Worm (Caenorhabditis elegans) whole organism, L3 larva: Measurements from ENCODE around the gene Y71H2AM.6.

Experiments
- ama-1 ChIP-seq: fragments of 150-350 bp; optimal IDR thresholded peaks from 2 replicates; lab custom pipeline; 2018
- fkh-2 ChIP-seq: fragments of 150-350 bp; optimal IDR thresholded peaks from 2 replicates; lab custom pipeline; 2014; ENCODE audit warnings: missing biosample characterization, missing genetic modification reagents, missing genetic modification characterization
- jun-1 ChIP-seq: fragments of 150-350 bp; optimal IDR thresholded peaks from 2 replicates; lab custom pipeline; 2014; ENCODE audit warnings: missing biosample characterization, missing genetic modification reagents, missing genetic modification characterization
- mdl-1 ChIP-seq: fragments of 150-350 bp; optimal IDR thresholded peaks from 2 replicates; lab custom pipeline; 2014; ENCODE audit warnings: missing biosample characterization, missing genetic modification characterization
- nhr-237 ChIP-seq: fragments of 150-350 bp; optimal IDR thresholded peaks from 2 replicates; lab custom pipeline; 2014; ENCODE audit warnings: missing biosample characterization, missing genetic modification characterization
- nhr-76 ChIP-seq: fragments of 150-350 bp; sonication (generic microtip); optimal IDR thresholded peaks from 5 replicates; lab custom pipeline; 2014; ENCODE audit warnings: missing biosample characterization, missing genetic modification characterization
- skn-1 ChIP-seq: fragments of 150-350 bp; optimal IDR thresholded peaks from 2 replicates; lab custom pipeline; 2014; ENCODE audit warnings: missing biosample characterization, missing genetic modification characterization
- unc-62 ChIP-seq: fragments of 150-350 bp; sonication (generic microtip); optimal IDR thresholded peaks from 4 replicates; lab custom pipeline; 2014; ENCODE audit warnings: missing biosample characterization, missing genetic modification reagents, missing genetic modification characterization
- zag-1 ChIP-seq: fragments of 150-350 bp; optimal IDR thresholded peaks from 2 replicates; lab custom pipeline; 2014; ENCODE audit warnings: missing biosample characterization, missing genetic modification characterization

ce11 chrIII:2778655-2779054, 2.2 kb upstream of the Y71H2AM.6 start, which contains the start of gene laf-1:
- TF ChIP-seq ama-1 (lab: Kevin White, UChicago): no peak
- no peak for TF ChIP-seq unc-62
- TF ChIP-seq mdl-1: no peak
- TF ChIP-seq zag-1 (tag; lab: Kevin White, UChicago): no peak
- no peak for TF ChIP-seq skn-1 (tag; lab: Kevin White, UChicago)
- TF ChIP-seq jun-1 (tag; lab: Kevin White, UChicago): no peak
- no peak for TF ChIP-seq nhr-76
- no peak for TF ChIP-seq fkh-2
- TF ChIP-seq nhr-237 (tag; lab: Kevin White, UChicago): no peak
